Worm (Caenorhabditis elegans) whole organism, early embryonic: ENCODE measurements around the gene M05D6.2.
A peak's percentile ranks its signal among the peaks of the same experiment; 100 is the strongest.

Experiments used
- B0310.2 ChIP-seq: sonication (generic microtip); optimal IDR thresholded peaks from 2 replicates; lab custom pipeline; 2016; ENCODE audit warnings: mild to moderate bottlenecking, missing genetic modification characterization, missing compliant biosample characterization
- F13C5.2 ChIP-seq: sonication (generic microtip); optimal IDR thresholded peaks from 2 replicates; lab custom pipeline; 2017; ENCODE audit warnings: mild to moderate bottlenecking, missing genetic modification characterization, inconsistent platforms, missing compliant biosample characterization
- aly-1 ChIP-seq: sonication (generic microtip); optimal IDR thresholded peaks from 2 replicates; lab custom pipeline; 2016; ENCODE audit warnings: missing genetic modification characterization, missing compliant biosample characterization
- ama-1 ChIP-seq: fragments of 150-350 bp; optimal IDR thresholded peaks from 2 replicates; lab custom pipeline; 2014
- ceh-13 ChIP-seq: fragments of 200-800 bp; sonication (Bioruptor generic); optimal IDR thresholded peaks from 2 replicates; lab custom pipeline; 2018; ENCODE audit warnings: mild to moderate bottlenecking, missing genetic modification characterization, missing compliant biosample characterization
- ceh-36 ChIP-seq: sonication (generic microtip); optimal IDR thresholded peaks from 2 replicates; lab custom pipeline; 2016; ENCODE audit warnings: missing genetic modification characterization, inconsistent platforms, missing compliant biosample characterization
- ets-7 ChIP-seq: sonication (generic microtip); optimal IDR thresholded peaks from 2 replicates; lab custom pipeline; 2016; ENCODE audit warnings: missing genotype, missing genetic modification characterization, missing compliant biosample characterization
- flt-1 ChIP-seq: fragments of 200-800 bp; sonication (Bioruptor generic); IDR thresholded peaks from 2 replicates; pipeline ENCODE4 v1.3.6; 2022; ENCODE audit warnings: missing genetic modification characterization, missing compliant biosample characterization
- hmbx-1 ChIP-seq: sonication (generic microtip); optimal IDR thresholded peaks from 2 replicates; lab custom pipeline; 2016; ENCODE audit warnings: mild to moderate bottlenecking, missing genetic modification characterization, missing compliant biosample characterization
- hmg-4 ChIP-seq: fragments of 200-800 bp; sonication (Bioruptor generic); optimal IDR thresholded peaks from 2 replicates; lab custom pipeline; 2018; ENCODE audit warnings: mild to moderate bottlenecking, missing genetic modification characterization, missing compliant biosample characterization
- hnd-1 ChIP-seq: sonication (generic microtip); optimal IDR thresholded peaks from 2 replicates; lab custom pipeline; 2016; ENCODE audit warnings: missing genetic modification characterization, missing compliant biosample characterization
- pes-1 ChIP-seq: fragments of 200-800 bp; sonication (Bioruptor generic); IDR thresholded peaks from 2 replicates; pipeline ENCODE4 v1.3.6; 2022; ENCODE audit warnings: missing genetic modification reagents, missing genetic modification characterization, missing compliant biosample characterization
- scrt-1 ChIP-seq: fragments of 200-800 bp; sonication (Bioruptor generic); IDR thresholded peaks from 2 replicates; pipeline ENCODE4 v1.3.6; 2022; ENCODE audit warnings: missing genetic modification characterization, missing compliant biosample characterization
- sea-1 ChIP-seq: fragments of 200-800 bp; sonication (Bioruptor generic); conservative IDR thresholded peaks from 2 replicates; pipeline ENCODE4 v1.3.6; 2022; ENCODE audit warnings: missing genetic modification characterization, missing compliant biosample characterization
- tbx-11 ChIP-seq: fragments of 200-800 bp; sonication (Bioruptor generic); IDR thresholded peaks from 2 replicates; pipeline ENCODE4 v1.3.6; 2022; ENCODE audit warnings: missing genetic modification characterization, missing compliant biosample characterization
- tbx-37 ChIP-seq: fragments of 200-800 bp; sonication (Bioruptor generic); conservative IDR thresholded peaks from 2 replicates; pipeline ENCODE4 v1.3.6; 2022; ENCODE audit warnings: missing genetic modification reagents, missing genetic modification characterization, missing compliant biosample characterization
- tra-4 ChIP-seq: sonication (generic microtip); optimal IDR thresholded peaks from 2 replicates; lab custom pipeline; 2017; ENCODE audit warnings: missing genetic modification characterization, missing compliant biosample characterization

M05D6.2 gene

ce11 chrII:8456681-8457389 lies 11.1 kb upstream of the M05D6.2 start:
- TF ChIP-seq ama-1 (lab: Kevin White, UChicago): no peak
- TF ChIP-seq F13C5.2 (tag; lab: Kevin White, UChicago): no peak
- TF ChIP-seq tra-4: no peak
- TF ChIP-seq pes-1 (GFP tag; lab: Robert Waterston, UW): no peak
- no peak for TF ChIP-seq ceh-36
- no peak for TF ChIP-seq ets-7 (tag; lab: Kevin White, UChicago)
- TF ChIP-seq tbx-11 (GFP tag; lab: Robert Waterston, UW): no peak
- TF ChIP-seq B0310.2 (tag; lab: Kevin White, UChicago): no peak

ce11 chrII:8457438-8457837 lies 10.5 kb upstream of the M05D6.2 start, which contains the start of gene zyg-9:
TSS of gene zyg-9 (plus strand) at chrII:8457818.
- TF ChIP-seq tbx-11 (GFP tag; lab: Robert Waterston, UW) (no peak), ama-1 (lab: Kevin White, UChicago) (no peak), B0310.2 (tag; lab: Kevin White, UChicago) (no peak), tra-4 (no peak), tbx-37 (GFP tag; lab: Robert Waterston, UW) (no peak), pes-1 (GFP tag; lab: Robert Waterston, UW) (no peak), ceh-36 (no peak), sea-1 (GFP tag; lab: Robert Waterston, UW) (no peak), hmbx-1 (tag; lab: Kevin White, UChicago) (no peak), flt-1 (GFP tag; lab: Robert Waterston, UW) (no peak)

- TF ChIP-seq ama-1 (lab: Kevin White, UChicago) (no peak), ceh-13 (GFP tag; lab: Kevin White, UChicago) (no peak), ceh-36 (peak; percentile 45)
Measured at ce11 chrII:8464448-8464898, 3.4 kb upstream of the M05D6.2 start, which contains the start of gene fars-3. TSS of gene fars-3 (plus strand) at chrII:8464848.

ce11 chrII:8466874-8467273 lies 1.0 kb upstream of the M05D6.2 start, which contains the start of gene F22B5.10:
TSS of gene F22B5.10 (plus strand) at chrII:8467174.
- no peak for TF ChIP-seq tra-4
- no peak for TF ChIP-seq hnd-1
- no peak for TF ChIP-seq hmg-4 (GFP tag; lab: Kevin White, UChicago)
- no peak for TF ChIP-seq pes-1 (GFP tag; lab: Robert Waterston, UW)
- no peak for TF ChIP-seq flt-1 (GFP tag; lab: Robert Waterston, UW)
- TF ChIP-seq ama-1 (lab: Kevin White, UChicago): no peak
- no peak for TF ChIP-seq ceh-36
- no peak for TF ChIP-seq tbx-11 (GFP tag; lab: Robert Waterston, UW)
- TF ChIP-seq sea-1 (GFP tag; lab: Robert Waterston, UW): no peak
- TF ChIP-seq scrt-1 (GFP tag; lab: Robert Waterston, UW): no peak
- no peak for TF ChIP-seq B0310.2 (tag; lab: Kevin White, UChicago)
- TF ChIP-seq F13C5.2 (tag; lab: Kevin White, UChicago): no peak
- no peak for TF ChIP-seq hmbx-1 (tag; lab: Kevin White, UChicago)
- no peak for TF ChIP-seq ets-7 (tag; lab: Kevin White, UChicago)
- TF ChIP-seq aly-1: no peak
- no peak for TF ChIP-seq tbx-37 (GFP tag; lab: Robert Waterston, UW)
- TF ChIP-seq ceh-13 (GFP tag; lab: Kevin White, UChicago): no peak

ce11 chrII:8471139-8471538 lies 3.2 kb downstream of the M05D6.2 start, which contains the start of gene M05D6.8:
TSS of gene M05D6.8 (minus strand) at chrII:8471239.
- TF ChIP-seq aly-1 (no peak), ceh-13 (GFP tag; lab: Kevin White, UChicago) (no peak), ceh-36 (no peak), ama-1 (lab: Kevin White, UChicago) (no peak), B0310.2 (tag; lab: Kevin White, UChicago) (no peak)

- no peak for TF ChIP-seq hmg-4 (GFP tag; lab: Kevin White, UChicago)
- no peak for TF ChIP-seq tra-4
- no peak for TF ChIP-seq hmbx-1 (tag; lab: Kevin White, UChicago)
- TF ChIP-seq ets-7 (tag; lab: Kevin White, UChicago): no peak
- TF ChIP-seq tbx-11 (GFP tag; lab: Robert Waterston, UW): no peak
- TF ChIP-seq B0310.2 (tag; lab: Kevin White, UChicago): no peak
- no peak for TF ChIP-seq flt-1 (GFP tag; lab: Robert Waterston, UW)
- TF ChIP-seq sea-1 (GFP tag; lab: Robert Waterston, UW): no peak
- TF ChIP-seq ceh-36: no peak
- no peak for TF ChIP-seq ama-1 (lab: Kevin White, UChicago)
- no peak for TF ChIP-seq F13C5.2 (tag; lab: Kevin White, UChicago)
- no peak for TF ChIP-seq aly-1
- no peak for TF ChIP-seq pes-1 (GFP tag; lab: Robert Waterston, UW)
- no peak for TF ChIP-seq tbx-37 (GFP tag; lab: Robert Waterston, UW)
Measured at ce11 chrII:8472916-8473315, 5.0 kb downstream of the M05D6.2 start.

- TF ChIP-seq B0310.2 (tag; lab: Kevin White, UChicago) (no peak), tra-4 (no peak), sea-1 (GFP tag; lab: Robert Waterston, UW) (no peak), ama-1 (lab: Kevin White, UChicago) (no peak), tbx-11 (GFP tag; lab: Robert Waterston, UW) (no peak), hmbx-1 (tag; lab: Kevin White, UChicago) (no peak), ets-7 (tag; lab: Kevin White, UChicago) (no peak), scrt-1 (GFP tag; lab: Robert Waterston, UW) (no peak), aly-1 (no peak), hmg-4 (GFP tag; lab: Kevin White, UChicago) (no peak), flt-1 (GFP tag; lab: Robert Waterston, UW) (no peak), ceh-13 (GFP tag; lab: Kevin White, UChicago) (no peak), pes-1 (GFP tag; lab: Robert Waterston, UW) (no peak), ceh-36 (no peak), hnd-1 (no peak), F13C5.2 (tag; lab: Kevin White, UChicago) (no peak), tbx-37 (GFP tag; lab: Robert Waterston, UW) (no peak)
Measured at ce11 chrII:8475306-8475822, 7.5 kb downstream of the M05D6.2 start, which contains the start of the genes M05D6.1 and M05D6.3. TSS of gene M05D6.1 (minus strand) at chrII:8475406. TSS of gene M05D6.3 (plus strand) at chrII:8475772.
